Worm (Caenorhabditis elegans): ENCODE measurements around the gene F59B10.4.

F59B10.4 gene

DNA sequence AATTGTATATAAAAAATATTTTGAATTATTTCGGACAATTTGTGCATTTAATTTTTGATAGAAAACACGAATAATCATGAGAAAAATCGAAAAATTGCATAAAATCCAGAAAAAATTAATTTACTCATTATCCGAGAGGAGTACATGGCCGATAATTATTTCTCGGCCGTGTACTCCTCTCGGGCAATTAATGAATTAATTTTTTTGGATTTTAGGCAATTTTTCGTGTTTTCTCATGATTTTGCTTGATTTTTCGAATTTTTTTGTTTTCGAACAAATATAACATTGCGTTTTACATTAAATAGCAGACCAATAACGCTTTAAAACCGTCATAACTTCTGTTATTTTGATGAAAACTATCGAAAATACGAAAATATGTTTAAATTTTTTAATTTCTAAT lies 19.1 kb upstream of the F59B10.4 start (continued):
- TF ChIP-seq elt-2 (tag; optimal IDR thresholded peaks at IDR 0.05) (peak; percentile 68), blmp-1 (tag; optimal IDR thresholded peaks at IDR 0.05) (peak; percentile 26), C04F5.9 (tag; optimal IDR thresholded peaks at IDR 0.05) (peak; percentile 88), nhr-84 (tag; optimal IDR thresholded peaks at IDR 0.05) (no peak), nhr-90 (tag; optimal IDR thresholded peaks at IDR 0.05; ENCODE audit: poor library complexity) (peak; percentile 91), ets-5 (GFP tag; IDR thresholded peaks at IDR 0.05) (no peak), nhr-20 (tag; optimal IDR thresholded peaks at IDR 0.05) (peak; percentile 78), C16A3.4 (tag; optimal IDR thresholded peaks at IDR 0.05) (peak; percentile 22), F16B12.6 (tag; optimal IDR thresholded peaks at IDR 0.05) (peak; percentile 36), sup-37 (GFP tag; optimal IDR thresholded peaks at IDR 0.05) (peak; percentile 40), lin-13 (GFP tag; optimal IDR thresholded peaks at IDR 0.05) (peak; percentile 65), mep-1 (tag; optimal IDR thresholded peaks at IDR 0.05) (peak; percentile 48), ztf-11 (tag; optimal IDR thresholded peaks at IDR 0.05) (peak in 1 of 2 experiments; percentile 94), fos-1 (tag; optimal IDR thresholded peaks at IDR 0.05) (peak; percentile 37), ceh-8 (GFP tag; optimal IDR thresholded peaks at IDR 0.05) (peak; percentile 81), lin-35 (GFP tag; optimal IDR thresholded peaks at IDR 0.05) (peak; percentile 51 to 62), snu-23 (GFP tag; optimal IDR thresholded peaks at IDR 0.05) (peak; percentile 84), lir-3 (tag; optimal IDR thresholded peaks at IDR 0.05; ENCODE audit: poor library complexity) (peak; percentile 91), aly-2 (tag; optimal IDR thresholded peaks at IDR 0.05) (no peak), alr-1 (tag; optimal IDR thresholded peaks at IDR 0.05; ENCODE audit: borderline replicate concordance) (no peak), ceh-63 (GFP tag; optimal IDR thresholded peaks at IDR 0.05) (no peak), efl-1 (optimal IDR thresholded peaks at IDR 0.05) (peak; percentile 55 to 75), efl-1 (GFP tag; optimal IDR thresholded peaks at IDR 0.05 in 1 of 2) (peak; percentile 68 to 97), unc-130 (tag; optimal IDR thresholded peaks at IDR 0.05) (no peak), hpl-2 (GFP tag; optimal IDR thresholded peaks at IDR 0.05) (no peak), egl-13 (tag; optimal IDR thresholded peaks at IDR 0.05) (peak; percentile 80), fkh-8 (tag; optimal IDR thresholded peaks at IDR 0.05) (peak; percentile 51), sptf-1 (tag; optimal IDR thresholded peaks at IDR 0.05) (no peak), nhr-28 (tag; optimal IDR thresholded peaks at IDR 0.05) (no peak), rnt-1 (tag; optimal IDR thresholded peaks at IDR 0.05) (peak; percentile 97), mab-9 (GFP tag; IDR thresholded peaks at IDR 0.05) (peak; percentile 77; the same call in 1 of the 2 replicates), nhr-47 (tag; optimal IDR thresholded peaks at IDR 0.05) (peak; percentile 88), vab-15 (tag; optimal IDR thresholded peaks at IDR 0.05) (no peak), jun-1 (tag; optimal IDR thresholded peaks at IDR 0.05) (no peak), C34B4.2 (tag; optimal IDR thresholded peaks at IDR 0.05) (no peak), sox-4 (tag; optimal IDR thresholded peaks at IDR 0.05) (peak; percentile 82), snpc-4 (tag; optimal IDR thresholded peaks at IDR 0.05) (peak; percentile 19), lin-14 (GFP tag; optimal IDR thresholded peaks at IDR 0.05) (peak; percentile 71), dsc-1 (tag; optimal IDR thresholded peaks at IDR 0.05) (peak; percentile 94), nhr-12 (tag; optimal IDR thresholded peaks at IDR 0.05) (no peak)

DNA sequence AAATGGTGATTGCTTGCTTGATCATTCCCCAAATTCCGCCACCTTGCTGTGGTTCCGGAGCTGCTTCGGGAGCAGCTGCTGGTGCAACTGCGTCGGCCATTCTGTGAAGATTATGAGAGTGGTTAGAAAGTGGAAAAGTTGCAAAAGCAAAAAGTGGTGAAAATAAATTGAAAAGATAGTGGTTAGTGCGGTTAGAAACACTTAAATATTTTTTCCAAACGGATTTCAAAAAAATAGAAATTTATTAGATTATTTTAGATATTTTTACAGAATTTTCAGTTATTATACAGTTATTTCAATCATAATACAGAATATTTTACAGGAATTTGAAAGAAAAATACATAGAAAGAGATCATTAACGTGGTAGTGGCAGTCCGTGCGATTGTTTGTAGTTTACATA lies 18.7 kb upstream of the F59B10.4 start, which contains the start of gene R166.2:
Gene R166.2 (minus strand): TSS at position 101 of the 400 bp plus-strand sequence.
- TF ChIP-seq aly-2 (tag; optimal IDR thresholded peaks at IDR 0.05): no peak
- no peak for TF ChIP-seq nhr-47 (tag; optimal IDR thresholded peaks at IDR 0.05)
- TF ChIP-seq elt-3 (tag; optimal IDR thresholded peaks at IDR 0.05): no peak
- TF ChIP-seq dpl-1 (GFP tag; optimal IDR thresholded peaks at IDR 0.05): no peak

Data from whole organism, L1 larva.